Fruit fly (Drosophila melanogaster): ENCODE data around the gene Septin2.

Gene Septin2

dm6 chr3R:20587630-20588479 lies at the start of gene Septin2 (continued):
- TF ChIP-seq Ets96B (tag; optimal IDR thresholded peaks at IDR 0.05) (peak; percentile 89), cyc (GFP tag; optimal IDR thresholded peaks at IDR 0.05) (peak; percentile 92), CG11294 (GFP tag; IDR thresholded peaks at IDR 0.05) (peak; percentile 80), Sox102F (GFP tag; optimal IDR thresholded peaks at IDR 0.05) (peak; percentile 94), CG16779 (tag; optimal IDR thresholded peaks at IDR 0.05) (peak; percentile 81), Sox15 (GFP tag; optimal IDR thresholded peaks at IDR 0.05) (peak; percentile 88), ss (GFP tag; optimal IDR thresholded peaks at IDR 0.05) (peak; percentile 82 to 88), CG34406 (GFP tag; optimal IDR thresholded peaks at IDR 0.05) (peak; percentile 92), Eip75B (GFP tag; optimal IDR thresholded peaks at IDR 0.05) (peak; percentile 93), fd85E (GFP tag; optimal IDR thresholded peaks at IDR 0.05) (peak; percentile 80)

- TF ChIP-seq dsx (GFP tag; optimal IDR thresholded peaks at IDR 0.05; ENCODE audit: poor library complexity, severe bottlenecking) (no peak), CG10669 (GFP tag; optimal IDR thresholded peaks at IDR 0.05) (no peak)
Measured at dm6 chr3R:20635735-20636134, 47.6 kb upstream of the Septin2 start.

DNA sequence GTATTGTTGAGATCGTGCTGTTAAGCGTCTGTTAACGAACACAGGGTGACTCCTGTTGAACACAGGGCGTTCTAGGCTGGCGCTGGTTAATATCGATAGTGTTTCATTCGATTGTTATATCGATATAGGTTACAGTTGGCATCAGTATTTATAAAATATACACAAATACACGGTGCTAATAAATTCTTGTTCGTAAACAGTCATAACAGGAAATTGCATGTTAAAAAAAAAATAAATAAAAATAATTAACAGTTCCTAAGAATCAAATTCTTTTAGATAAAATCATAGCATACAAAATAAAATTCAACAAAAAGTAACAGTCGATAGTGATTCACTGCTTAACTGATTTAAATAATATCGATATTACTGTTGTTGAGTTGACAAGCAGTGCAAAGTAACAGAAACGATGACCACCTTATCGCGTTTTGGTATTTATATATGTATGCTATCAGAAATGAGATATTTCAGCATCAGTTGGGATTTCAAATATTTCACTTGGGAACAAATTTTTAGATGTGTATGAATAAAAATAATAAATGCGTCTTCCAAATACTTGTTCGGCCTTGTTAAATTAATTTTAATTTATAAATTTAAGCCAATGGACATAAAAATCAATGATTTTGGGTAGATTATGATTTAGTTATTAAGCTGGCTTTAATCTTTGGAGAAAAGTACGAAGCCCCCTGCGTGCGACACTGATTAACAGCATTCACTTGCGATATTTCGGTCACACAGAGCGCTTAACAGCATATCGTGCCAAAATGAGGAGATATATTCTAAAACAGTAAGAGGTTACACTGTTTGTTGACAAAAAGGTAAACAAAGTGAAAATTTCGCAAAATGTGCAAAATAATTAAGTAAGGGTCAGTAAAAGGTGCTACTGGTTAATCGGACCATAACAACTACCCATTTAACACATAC lies 46.8 kb upstream of the Septin2 start, which contains the start of the genes Pi3K92E and Lrrk:
TSS of gene Pi3K92E (minus strand) at position 59 of the 921 bp plus-strand sequence.
TSS of gene Lrrk (plus strand) at position 807 of the 921 bp plus-strand sequence.
- TF ChIP-seq eg (GFP tag; IDR thresholded peaks at IDR 0.05) (no peak), vri (GFP tag; optimal IDR thresholded peaks at IDR 0.05) (no peak), CG8319 (GFP tag; optimal IDR thresholded peaks at IDR 0.05) (no peak), CG6276 (GFP tag; optimal IDR thresholded peaks at IDR 0.05) (no peak), spab (GFP tag; optimal IDR thresholded peaks at IDR 0.05) (no peak), lz (GFP tag; optimal IDR thresholded peaks at IDR 0.05) (no peak), CG1621 (tag; optimal IDR thresholded peaks at IDR 0.05) (no peak), OdsH (GFP tag; optimal IDR thresholded peaks at IDR 0.05) (no peak), achi (GFP tag; optimal IDR thresholded peaks at IDR 0.05) (no peak), Sox14 (GFP tag; optimal IDR thresholded peaks at IDR 0.05) (no peak), Eip75B (GFP tag; optimal IDR thresholded peaks at IDR 0.05) (no peak), ss (GFP tag; optimal IDR thresholded peaks at IDR 0.05) (no peak), CG6163 (GFP tag; IDR thresholded peaks at IDR 0.05) (peak; percentile 48; the same call in 2 of the 3 replicates), Sox15 (GFP tag; optimal IDR thresholded peaks at IDR 0.05) (no peak), CG9139 (GFP tag; optimal IDR thresholded peaks at IDR 0.05) (no peak), cyc (GFP tag; optimal IDR thresholded peaks at IDR 0.05) (no peak), CG4318 (GFP tag; optimal IDR thresholded peaks at IDR 0.05) (no peak), svp (GFP tag) (no peak), CG15336 (GFP tag; IDR thresholded peaks at IDR 0.05) (no peak), Smox (GFP tag; optimal IDR thresholded peaks at IDR 0.05) (no peak), fd59A (GFP tag; optimal IDR thresholded peaks at IDR 0.05) (no peak), CG6808 (GFP tag; optimal IDR thresholded peaks at IDR 0.05) (no peak), topi (GFP tag; optimal IDR thresholded peaks at IDR 0.05) (peak; percentile 18), salr (GFP tag; optimal IDR thresholded peaks at IDR 0.05) (peak in 1 of 2 experiments; percentile 40), CG11762 (GFP tag; optimal IDR thresholded peaks at IDR 0.05; ENCODE audit: insufficient read depth) (peak; percentile 14), Hr4 (GFP tag; optimal IDR thresholded peaks at IDR 0.05) (no peak), CG11902 (GFP tag; optimal IDR thresholded peaks at IDR 0.05) (no peak), fd85E (GFP tag; optimal IDR thresholded peaks at IDR 0.05) (peak; percentile 20), Eip78C (GFP tag) (peak; percentile 50), dsx (GFP tag; optimal IDR thresholded peaks at IDR 0.05; ENCODE audit: poor library complexity, severe bottlenecking) (no peak), Eip93F (GFP tag; optimal IDR thresholded peaks at IDR 0.05) (no peak), Hr38 (GFP tag; optimal IDR thresholded peaks at IDR 0.05) (no peak), Ets96B (tag; optimal IDR thresholded peaks at IDR 0.05) (no peak), Blimp-1 (GFP tag; optimal IDR thresholded peaks at IDR 0.05) (no peak), net (GFP tag; optimal IDR thresholded peaks at IDR 0.05) (no peak), esn (GFP tag; optimal IDR thresholded peaks at IDR 0.05) (no peak), CG8632 (GFP tag; optimal IDR thresholded peaks at IDR 0.05) (no peak), CG3032 (tag; optimal IDR thresholded peaks at IDR 0.05) (no peak)
